Worm (Caenorhabditis elegans) whole organism, L3 larva: ENCODE data around the gene F44A2.3.

Experiments used
- R02D3.7 ChIP-seq: fragments of 150-350 bp; optimal IDR thresholded peaks from 2 replicates; lab custom pipeline; 2014; ENCODE audit warnings: missing biosample characterization, missing genetic modification characterization
- ZK546.5 ChIP-seq: sonication (generic microtip); optimal IDR thresholded peaks from 2 replicates; lab custom pipeline; 2017; ENCODE audit warnings: missing biosample characterization, missing genetic modification characterization
- aly-2 ChIP-seq: fragments of 150-350 bp; optimal IDR thresholded peaks from 2 replicates; lab custom pipeline; 2014; ENCODE audit warnings: missing biosample characterization, missing genetic modification characterization
- ama-1 ChIP-seq: fragments of 150-350 bp; optimal IDR thresholded peaks from 2 replicates; lab custom pipeline; 2018
- ceh-16 ChIP-seq: sonication (generic microtip); optimal IDR thresholded peaks from 2 replicates; lab custom pipeline; 2017; ENCODE audit warnings: missing biosample characterization, missing genetic modification characterization
- ceh-82 ChIP-seq: fragments of 150-350 bp; optimal IDR thresholded peaks from 2 replicates; lab custom pipeline; 2014; ENCODE audit warnings: missing biosample characterization, missing genetic modification characterization
- daf-12 ChIP-seq: fragments of 150-350 bp; optimal IDR thresholded peaks from 2 replicates; lab custom pipeline; 2014; ENCODE audit warnings: missing biosample characterization, missing genetic modification reagents, missing genetic modification characterization
- egl-27 ChIP-seq: sonication (generic microtip); optimal IDR thresholded peaks from 4 replicates; lab custom pipeline; 2017; ENCODE audit warnings: missing biosample characterization, missing genetic modification reagents, missing genetic modification characterization
- egl-5 ChIP-seq: fragments of 150-350 bp; optimal IDR thresholded peaks from 2 replicates; lab custom pipeline; 2017; ENCODE audit warnings: missing biosample characterization, missing genetic modification reagents, missing genetic modification characterization, inconsistent platforms
- elt-1 ChIP-seq: fragments of 150-350 bp; optimal IDR thresholded peaks from 2 replicates; lab custom pipeline; 2014; ENCODE audit warnings: missing biosample characterization, missing genetic modification characterization
- elt-2 ChIP-seq: sonication (generic microtip); optimal IDR thresholded peaks from 2 replicates; lab custom pipeline; 2016; ENCODE audit warnings: missing genetic modification reagents, mild to moderate bottlenecking, missing genetic modification characterization, missing compliant biosample characterization
- elt-3 ChIP-seq, 3 experiments: fragments of 150-350 bp in 1 of 3; sonication (generic microtip) in 2 of 3; optimal IDR thresholded peaks; 2 replicates in 2 of 3; 4 replicates in 1 of 3; lab custom pipeline; 2014 to 2017; ENCODE audit warnings: missing biosample characterization in 3 of 3, missing genetic modification characterization in 3 of 3
- eor-1 ChIP-seq, 2 experiments: fragments of 150-350 bp; optimal IDR thresholded peaks; 2 replicates each; lab custom pipeline; 2014 to 2018; ENCODE audit warnings: missing biosample characterization in 2 of 2, missing genetic modification characterization in 2 of 2
- fkh-10 ChIP-seq: sonication (generic microtip); optimal IDR thresholded peaks from 2 replicates; lab custom pipeline; 2017; ENCODE audit warnings: missing biosample characterization, missing genetic modification reagents, missing genetic modification characterization
- hmg-11 ChIP-seq: sonication (generic microtip); optimal IDR thresholded peaks from 2 replicates; lab custom pipeline; 2016; ENCODE audit warnings: missing genetic modification characterization, missing compliant biosample characterization
- jun-1 ChIP-seq: fragments of 150-350 bp; optimal IDR thresholded peaks from 2 replicates; lab custom pipeline; 2014; ENCODE audit warnings: missing biosample characterization, missing genetic modification reagents, missing genetic modification characterization
- lin-15B ChIP-seq: fragments of 150-350 bp; optimal IDR thresholded peaks from 2 replicates; lab custom pipeline; 2014; ENCODE audit warnings: missing biosample characterization, missing genetic modification characterization
- lin-39 ChIP-seq: fragments of 150-350 bp; optimal IDR thresholded peaks from 2 replicates; lab custom pipeline; 2018; ENCODE audit warnings: missing biosample characterization, missing genetic modification reagents, missing genetic modification characterization
- lsy-12 ChIP-seq: sonication (generic microtip); optimal IDR thresholded peaks from 2 replicates; lab custom pipeline; 2016; ENCODE audit warnings: mild to moderate bottlenecking, missing genetic modification characterization, missing compliant biosample characterization
- mdl-1 ChIP-seq: fragments of 150-350 bp; optimal IDR thresholded peaks from 2 replicates; lab custom pipeline; 2014; ENCODE audit warnings: missing biosample characterization, missing genetic modification characterization
- mml-1 ChIP-seq: fragments of 150-350 bp; sonication (generic microtip); optimal IDR thresholded peaks from 3 replicates; lab custom pipeline; 2014; ENCODE audit warnings: missing biosample characterization, missing genetic modification characterization
- nfya-1 ChIP-seq: sonication (generic microtip); optimal IDR thresholded peaks from 2 replicates; lab custom pipeline; 2017; ENCODE audit warnings: missing genetic modification characterization, mild to moderate bottlenecking, missing compliant biosample characterization, antibody characterized with exemption, moderate library complexity; ENCODE audit not compliant: insufficient read depth
- nhr-11 ChIP-seq: fragments of 150-350 bp; optimal IDR thresholded peaks from 2 replicates; lab custom pipeline; 2014; ENCODE audit warnings: missing biosample characterization, missing genetic modification characterization
- nhr-12 ChIP-seq: fragments of 150-350 bp; optimal IDR thresholded peaks from 2 replicates; lab custom pipeline; 2014; ENCODE audit warnings: missing biosample characterization, missing genetic modification characterization
- nhr-25 ChIP-seq: sonication (generic microtip); optimal IDR thresholded peaks from 2 replicates; lab custom pipeline; 2017; ENCODE audit warnings: missing biosample characterization, missing genetic modification characterization
- nhr-43 ChIP-seq: sonication (generic microtip); optimal IDR thresholded peaks from 2 replicates; lab custom pipeline; 2016; ENCODE audit warnings: mild to moderate bottlenecking, missing genetic modification characterization, missing compliant biosample characterization; ENCODE audit not compliant: poor library complexity, severe bottlenecking
- nhr-67 ChIP-seq: fragments of 150-350 bp; optimal IDR thresholded peaks from 2 replicates; lab custom pipeline; 2014; ENCODE audit warnings: missing biosample characterization, missing genetic modification characterization
- nhr-76 ChIP-seq: fragments of 150-350 bp; sonication (generic microtip); optimal IDR thresholded peaks from 5 replicates; lab custom pipeline; 2014; ENCODE audit warnings: missing biosample characterization, missing genetic modification characterization
- nhr-77 ChIP-seq: fragments of 150-350 bp; optimal IDR thresholded peaks from 2 replicates; lab custom pipeline; 2014; ENCODE audit warnings: missing biosample characterization, missing genetic modification characterization
- pha-4 ChIP-seq: fragments of 150-350 bp; optimal IDR thresholded peaks from 2 replicates; lab custom pipeline; 2014; ENCODE audit warnings: missing biosample characterization, missing genetic modification reagents, missing genetic modification characterization
- pqm-1 ChIP-seq: fragments of 150-350 bp; optimal IDR thresholded peaks from 2 replicates; lab custom pipeline; 2017; ENCODE audit warnings: missing biosample characterization, missing genetic modification characterization, inconsistent platforms
- skn-1 ChIP-seq: fragments of 150-350 bp; optimal IDR thresholded peaks from 2 replicates; lab custom pipeline; 2014; ENCODE audit warnings: missing biosample characterization, missing genetic modification characterization
- tbx-2 ChIP-seq: sonication (generic microtip); optimal IDR thresholded peaks from 2 replicates; lab custom pipeline; 2016; ENCODE audit warnings: mild to moderate bottlenecking, missing genetic modification characterization, missing compliant biosample characterization
- unc-39 ChIP-seq: sonication (generic microtip); optimal IDR thresholded peaks from 4 replicates; lab custom pipeline; 2017; ENCODE audit warnings: missing biosample characterization, missing genetic modification characterization

The F44A2.3 gene

ce11 chrV:9297332-9297731 is 7.9 kb upstream of the F44A2.3 start, which contains the start of gene F44A2.5:
F44A2.5 (plus strand) TSS chrV:9297632.
- TF ChIP-seq pha-4 (tag; lab: Kevin White, UChicago) (peak; percentile 23), nhr-25 (tag; lab: Kevin White, UChicago) (no peak)

DNA sequence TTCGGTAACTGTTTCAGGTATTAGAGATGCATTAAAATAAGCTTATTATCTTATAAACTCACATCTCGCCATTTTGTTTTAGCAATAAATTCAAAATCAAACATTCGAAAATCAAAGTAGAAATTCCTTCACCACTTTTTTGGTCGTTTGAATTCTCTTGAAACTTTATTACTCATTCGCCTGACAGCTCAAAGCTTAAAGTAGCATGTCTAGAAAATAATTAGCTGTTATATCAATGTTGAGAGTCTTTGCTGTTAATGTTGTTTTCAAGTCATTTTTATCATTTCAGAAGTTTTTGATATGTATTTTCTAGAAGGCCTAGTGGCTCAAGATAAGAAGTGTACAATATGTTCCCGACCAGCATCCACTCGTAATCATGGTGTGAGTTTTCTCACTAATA is 2.2 kb upstream of the F44A2.3 start, which contains the start of gene nhr-39:
Gene nhr-39 (plus strand): TSS at position 301 of the 400 bp plus-strand sequence.
- TF ChIP-seq daf-12 (tag; lab: Kevin White, UChicago) (no peak), hmg-11 (tag; lab: Kevin White, UChicago) (no peak), mdl-1 (no peak), eor-1 (tag; optimal IDR thresholded peaks at IDR 0.05; lab: Kevin White, UChicago) (no peak), nhr-12 (tag; lab: Kevin White, UChicago) (no peak), nhr-67 (tag; lab: Kevin White, UChicago) (no peak), mml-1 (tag; lab: Kevin White, UChicago) (no peak), lin-15B (tag; lab: Kevin White, UChicago) (no peak), skn-1 (no peak), ZK546.5 (tag; lab: Kevin White, UChicago) (no peak), unc-39 (tag; lab: Kevin White, UChicago) (no peak), ceh-82 (tag; lab: Kevin White, UChicago) (no peak), pqm-1 (no peak), nhr-11 (tag; lab: Kevin White, UChicago) (no peak), jun-1 (tag; lab: Kevin White, UChicago) (no peak), pha-4 (tag; lab: Kevin White, UChicago) (no peak)

ce11 chrV:9312377-9312776 is 7.2 kb downstream of the F44A2.3 start:
- TF ChIP-seq fkh-10 (GFP tag; lab: Kevin White, UChicago) (peak; percentile 79), ceh-16 (tag; lab: Kevin White, UChicago) (no peak)

DNA sequence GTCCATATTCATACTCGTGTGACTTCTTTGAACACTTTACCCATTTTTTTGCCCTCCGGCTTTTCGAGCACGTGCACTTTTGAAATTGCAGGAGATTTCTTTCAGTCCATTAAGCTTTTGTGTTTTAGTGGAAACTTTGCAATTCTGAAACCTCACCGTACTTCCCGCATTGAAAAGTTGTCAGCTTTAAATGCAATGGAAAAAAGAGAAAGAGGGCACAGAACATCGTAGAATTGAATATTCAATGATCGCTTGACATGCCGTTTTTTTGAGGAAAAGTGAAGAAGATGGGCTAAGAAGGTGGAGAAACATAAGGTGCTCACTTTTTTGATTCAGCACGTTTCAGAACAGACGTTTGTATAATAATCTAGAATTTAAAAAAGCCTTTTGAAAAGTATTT is 9.2 kb downstream of the F44A2.3 start:
- TF ChIP-seq egl-27, result no peak
- no peak for TF ChIP-seq egl-5 (tag; lab: Kevin White, UChicago)
- no peak for TF ChIP-seq lin-15B (tag; lab: Kevin White, UChicago)
- TF ChIP-seq nhr-12 (tag; lab: Kevin White, UChicago), result no peak
- TF ChIP-seq pqm-1, result no peak
- no peak for TF ChIP-seq elt-3 (tag; optimal IDR thresholded peaks at IDR 0.05; lab: Kevin White, UChicago)
- no peak for TF ChIP-seq nhr-25 (tag; lab: Kevin White, UChicago)
- no peak for TF ChIP-seq elt-2 (tag; lab: Kevin White, UChicago)
- TF ChIP-seq mml-1 (tag; lab: Kevin White, UChicago), result no peak
- TF ChIP-seq lin-39 (tag; lab: Kevin White, UChicago), result no peak
- no peak for TF ChIP-seq mdl-1
- no peak for TF ChIP-seq nhr-76

- TF ChIP-seq nhr-11 (tag; lab: Kevin White, UChicago) (no peak), pha-4 (tag; lab: Kevin White, UChicago) (no peak), lsy-12 (no peak), fkh-10 (GFP tag; lab: Kevin White, UChicago) (peak; percentile 59), ama-1 (lab: Kevin White, UChicago) (no peak)
- TF ChIP-seq, all 47 proteins: peak for 1
Observed at ce11 chrV:9316970-9317369, 11.8 kb downstream of the F44A2.3 start.

ce11 chrV:9318046-9318445 is 12.8 kb downstream of the F44A2.3 start, which contains the start of gene kvs-3:
kvs-3 (plus strand) TSS chrV:9318311.
- TF ChIP-seq R02D3.7 (tag; lab: Kevin White, UChicago) (peak; percentile 2), nhr-77 (tag; lab: Kevin White, UChicago) (peak; percentile 19), daf-12 (tag; lab: Kevin White, UChicago) (no peak), aly-2 (tag; lab: Kevin White, UChicago) (no peak), tbx-2 (peak; percentile 51), nhr-11 (tag; lab: Kevin White, UChicago) (no peak), lsy-12 (peak; percentile 37), lin-39 (tag; lab: Kevin White, UChicago) (peak; percentile 65), hmg-11 (tag; lab: Kevin White, UChicago) (peak; percentile 81), elt-1 (tag; lab: Kevin White, UChicago) (peak; percentile 22), nfya-1 (tag; lab: Kevin White, UChicago) (peak; percentile 49), egl-27 (peak; percentile 29), elt-2 (tag; lab: Kevin White, UChicago) (peak; percentile 49), nhr-43 (tag; lab: Kevin White, UChicago) (no peak), nhr-76 (peak; percentile 2)
